Fruit fly (Drosophila melanogaster) whole organism, adult: Measurements from ENCODE around the gene CG15767.

Source experiments
- CG12768 ChIP-seq: fragments of 200-800 bp; sonication (Bioruptor generic); optimal IDR thresholded peaks from 2 replicates; lab custom pipeline; 2017; ENCODE audit warnings: missing biosample characterization, missing genetic modification characterization, mild to moderate bottlenecking, moderate library complexity, missing genetic modification reagents
- CG14711 ChIP-seq: fragments of 200-800 bp; sonication (Bioruptor generic); optimal IDR thresholded peaks from 2 replicates; lab custom pipeline; 2018; ENCODE audit warnings: missing biosample characterization, mild to moderate bottlenecking, missing genetic modification characterization, moderate library complexity
- CG33017 ChIP-seq: fragments of 200-800 bp; sonication (Bioruptor generic); optimal IDR thresholded peaks from 2 replicates; lab custom pipeline; 2018; ENCODE audit warnings: missing biosample characterization, mild to moderate bottlenecking, missing genetic modification characterization, moderate library complexity
- CG7045 ChIP-seq: fragments of 200-800 bp; sonication (Bioruptor generic); optimal IDR thresholded peaks from 2 replicates; lab custom pipeline; 2017; ENCODE audit warnings: missing biosample characterization, mild to moderate bottlenecking, missing genetic modification characterization
- CG7101 ChIP-seq: fragments of 200-800 bp; sonication (Bioruptor generic); optimal IDR thresholded peaks from 2 replicates; lab custom pipeline; 2018; ENCODE audit warnings: missing biosample characterization, mild to moderate bottlenecking, missing genetic modification characterization, moderate library complexity
- Crg-1 ChIP-seq: fragments of 200-800 bp; sonication (Bioruptor generic); optimal IDR thresholded peaks from 2 replicates; lab custom pipeline; 2016; ENCODE audit warnings: missing biosample characterization, missing genetic modification characterization
- Hr96 ChIP-seq: fragments of 200-800 bp; sonication (Bioruptor generic); optimal IDR thresholded peaks from 2 replicates; lab custom pipeline; 2016; ENCODE audit warnings: missing biosample characterization, missing genetic modification characterization
- Mnt ChIP-seq: fragments of 200-800 bp; sonication (Bioruptor generic); optimal IDR thresholded peaks from 2 replicates; lab custom pipeline; 2016; ENCODE audit warnings: missing biosample characterization, mild to moderate bottlenecking, missing genetic modification characterization
- bab1 ChIP-seq: fragments of 200-800 bp; sonication (Bioruptor generic); optimal IDR thresholded peaks from 3 replicates; lab custom pipeline; 2019; ENCODE audit warnings: missing biosample characterization, mild to moderate bottlenecking, missing genetic modification characterization, moderate library complexity
- kay ChIP-seq: fragments of 200-800 bp; sonication (Bioruptor generic); peaks from one replicate; lab custom pipeline; 2016; ENCODE audit warnings: missing biosample characterization, missing genetic modification characterization, borderline replicate concordance
- ovo ChIP-seq: fragments of 200-800 bp; sonication (Bioruptor generic); optimal IDR thresholded peaks from 2 replicates; lab custom pipeline; 2016; ENCODE audit warnings: missing biosample characterization, missing genetic modification characterization
- tj ChIP-seq: fragments of 200-800 bp; sonication (Bioruptor generic); optimal IDR thresholded peaks from 3 replicates; lab custom pipeline; 2017; ENCODE audit warnings: missing biosample characterization, mild to moderate bottlenecking, missing genetic modification characterization, moderate library complexity
- toe ChIP-seq: fragments of 200-800 bp; sonication (Bioruptor generic); optimal IDR thresholded peaks from 2 replicates; lab custom pipeline; 2016; ENCODE audit warnings: missing biosample characterization, missing genetic modification characterization

- TF ChIP-seq ovo = no peak
- TF ChIP-seq Hr96 (GFP tag; lab: Kevin White, UChicago) = no peak
- TF ChIP-seq kay = no peak
- no peak for TF ChIP-seq CG7045 (GFP tag; lab: Kevin White, UChicago)
- TF ChIP-seq Crg-1 (GFP tag; lab: Kevin White, UChicago) = no peak
- TF ChIP-seq Mnt = no peak
- no peak for TF ChIP-seq CG7101
- TF ChIP-seq toe = no peak
- no peak for TF ChIP-seq bab1
- TF ChIP-seq tj = no peak
- no peak for TF ChIP-seq CG33017 (tag; lab: Kevin White, UChicago)
- no peak for TF ChIP-seq CG12768 (GFP tag; lab: Kevin White, UChicago)
- TF ChIP-seq CG14711 (tag; lab: Kevin White, UChicago) = no peak
Observed at dm6 chrX:5789187-5789586, at the start of gene CG15767.
